Worm (Caenorhabditis elegans): ENCODE measurements around the gene C56C10.4.

C56C10.4 gene

ce11 chrII:6612544-6612943 is 29.7 kb downstream of the C56C10.4 start (continued):
- TF ChIP-seq Y105C5A.15 (GFP tag; IDR thresholded peaks at IDR 0.05) (no peak), ceh-20 (GFP tag; IDR thresholded peaks at IDR 0.05) (no peak)

ce11 chrII:6614500-6614899 is 31.6 kb downstream of the C56C10.4 start:
- TF ChIP-seq aha-1 (tag) (peak; percentile 52), T20F7.1 (GFP tag; optimal IDR thresholded peaks at IDR 0.05) (no peak), nhr-28 (tag; optimal IDR thresholded peaks at IDR 0.05) (peak; percentile 9), nhr-48 (tag; optimal IDR thresholded peaks at IDR 0.05) (no peak), dmd-6 (GFP tag; IDR thresholded peaks at IDR 0.05) (peak; percentile 43), dve-1 (tag; optimal IDR thresholded peaks at IDR 0.05; ENCODE audit: insufficient read depth) (peak; percentile 40), nhr-11 (tag; optimal IDR thresholded peaks at IDR 0.05) (no peak), daf-16 (GFP tag; optimal IDR thresholded peaks at IDR 0.05) (no peak), daf-16 (tag; optimal IDR thresholded peaks at IDR 0.05) (peak; percentile 21)

- TF ChIP-seq snpc-1.2 (GFP tag; IDR thresholded peaks at IDR 0.05) (no peak), madf-9 (GFP tag; conservative IDR thresholded peaks at IDR 0.05) (no peak), daf-19 (GFP tag; conservative IDR thresholded peaks at IDR 0.05) (no peak), duxl-1 (tag; optimal IDR thresholded peaks at IDR 0.05; ENCODE audit: poor library complexity) (no peak), hmg-1.1 (GFP tag; IDR thresholded peaks at IDR 0.05) (no peak), nhr-111 (GFP tag; optimal IDR thresholded peaks at IDR 0.05) (no peak), mes-2 (tag; optimal IDR thresholded peaks at IDR 0.05; ENCODE audit: poor library complexity, severe bottlenecking) (peak; percentile 22), dve-1 (tag; optimal IDR thresholded peaks at IDR 0.05; ENCODE audit: insufficient read depth) (peak; percentile 66), F26F4.8 (GFP tag; conservative IDR thresholded peaks at IDR 0.05) (no peak), lin-29 (GFP tag; IDR thresholded peaks at IDR 0.05) (no peak), Y48G9A.11 (GFP tag; IDR thresholded peaks at IDR 0.05) (no peak), dmd-6 (GFP tag; IDR thresholded peaks at IDR 0.05) (peak; percentile 87), pqm-1 (tag; optimal IDR thresholded peaks at IDR 0.05) (peak; percentile 97), D1046.2 (GFP tag; IDR thresholded peaks at IDR 0.05) (no peak), ctbp-1 (GFP tag; IDR thresholded peaks at IDR 0.05) (no peak), nhr-77 (tag; optimal IDR thresholded peaks at IDR 0.05) (peak; percentile 63), nhr-25 (tag; optimal IDR thresholded peaks at IDR 0.05; ENCODE audit: borderline replicate concordance, insufficient read depth) (no peak), attf-4 (tag; optimal IDR thresholded peaks at IDR 0.05) (no peak), ceh-62 (tag; optimal IDR thresholded peaks at IDR 0.05) (no peak), nhr-6 (tag; optimal IDR thresholded peaks at IDR 0.05) (no peak), spr-1 (tag; optimal IDR thresholded peaks at IDR 0.05) (no peak), egl-43 (GFP tag; IDR thresholded peaks at IDR 0.05) (no peak), vab-7 (GFP tag; IDR thresholded peaks at IDR 0.05) (no peak), aha-1 (tag) (peak; percentile 29), snpc-4 (tag; optimal IDR thresholded peaks at IDR 0.05) (no peak), ZK337.2 (GFP tag; IDR thresholded peaks at IDR 0.05) (no peak), ces-1 (GFP tag; optimal IDR thresholded peaks at IDR 0.05) (no peak), dmd-8 (GFP tag; IDR thresholded peaks at IDR 0.05) (no peak), hlh-30 (tag; optimal IDR thresholded peaks at IDR 0.05; ENCODE audit: insufficient read depth) (no peak), lin-15B (tag; optimal IDR thresholded peaks at IDR 0.05) (no peak), lin-1 (GFP tag; IDR thresholded peaks at IDR 0.05) (0 out of 2 replicates have a peak, but pooled peaks have one; percentile 39), R02D3.7 (tag; optimal IDR thresholded peaks at IDR 0.05) (no peak), ceh-32 (tag; optimal IDR thresholded peaks at IDR 0.05; ENCODE audit: poor library complexity) (no peak), hif-1 (tag; optimal IDR thresholded peaks at IDR 0.05) (no peak), zfp-3 (GFP tag; conservative IDR thresholded peaks at IDR 0.05) (no peak), pha-4 (GFP tag; IDR thresholded peaks at IDR 0.05) (no peak), pha-4 (tag; optimal IDR thresholded peaks at IDR 0.05) (no peak), nhr-48 (tag; optimal IDR thresholded peaks at IDR 0.05) (no peak), ztf-11 (tag; optimal IDR thresholded peaks at IDR 0.05) (no peak)
These were observed 32.6 kb downstream of the C56C10.4 start for ce11 chrII:6615232-6616029.
